Fruit fly (Drosophila melanogaster) whole organism, adult: ENCODE data around the gene CG31697.

Experiments
- CG14711 ChIP-seq: fragments of 200-800 bp; sonication (Bioruptor generic); optimal IDR thresholded peaks from 2 replicates; lab custom pipeline; 2018; ENCODE audit warnings: missing biosample characterization, mild to moderate bottlenecking, missing genetic modification characterization, moderate library complexity
- CG5204 ChIP-seq: fragments of 200-800 bp; sonication (Bioruptor generic); optimal IDR thresholded peaks from 2 replicates; lab custom pipeline; 2016; ENCODE audit warnings: missing biosample characterization, missing genetic modification characterization
- CG7101 ChIP-seq: fragments of 200-800 bp; sonication (Bioruptor generic); optimal IDR thresholded peaks from 2 replicates; lab custom pipeline; 2018; ENCODE audit warnings: missing biosample characterization, mild to moderate bottlenecking, missing genetic modification characterization, moderate library complexity
- Clk ChIP-seq: fragments of 200-800 bp; sonication (Bioruptor generic); optimal IDR thresholded peaks from 2 replicates; lab custom pipeline; 2017; ENCODE audit warnings: missing biosample characterization, missing genetic modification characterization
- Crg-1 ChIP-seq: fragments of 200-800 bp; sonication (Bioruptor generic); optimal IDR thresholded peaks from 2 replicates; lab custom pipeline; 2016; ENCODE audit warnings: missing biosample characterization, missing genetic modification characterization
- cic ChIP-seq: fragments of 200-800 bp; sonication (Bioruptor generic); optimal IDR thresholded peaks from 2 replicates; lab custom pipeline; 2017; ENCODE audit warnings: missing biosample characterization, mild to moderate bottlenecking, missing genetic modification characterization, moderate library complexity
- kay ChIP-seq: fragments of 200-800 bp; sonication (Bioruptor generic); peaks from one replicate; lab custom pipeline; 2016; ENCODE audit warnings: missing biosample characterization, missing genetic modification characterization, borderline replicate concordance
- toe ChIP-seq: fragments of 200-800 bp; sonication (Bioruptor generic); optimal IDR thresholded peaks from 2 replicates; lab custom pipeline; 2016; ENCODE audit warnings: missing biosample characterization, missing genetic modification characterization

dm6 chr2L:19497983-19498382, 37.3 kb upstream of the CG31697 start, which contains the start of gene Top3alpha:
- TF ChIP-seq Clk (no peak), toe (GFP tag; lab: Kevin White, UChicago) (no peak), Crg-1 (GFP tag; lab: Kevin White, UChicago) (no peak), kay (no peak), cic (no peak), CG7101 (tag; lab: Kevin White, UChicago) (no peak), CG5204 (GFP tag; lab: Kevin White, UChicago) (no peak), CG14711 (tag; lab: Kevin White, UChicago) (no peak)
